Worm (Caenorhabditis elegans): Measurements from ENCODE around the gene clec-189.

- TF ChIP-seq ama-1 (optimal IDR thresholded peaks at IDR 0.05) (no peak), hnd-1 (tag; optimal IDR thresholded peaks at IDR 0.05) (no peak), aly-1 (tag; optimal IDR thresholded peaks at IDR 0.05) (no peak), ceh-13 (GFP tag; optimal IDR thresholded peaks at IDR 0.05) (no peak), scrt-1 (GFP tag; IDR thresholded peaks at IDR 0.05) (no peak), F13C5.2 (tag; optimal IDR thresholded peaks at IDR 0.05) (no peak), sea-1 (GFP tag; conservative IDR thresholded peaks at IDR 0.05) (no peak), pes-1 (GFP tag; IDR thresholded peaks at IDR 0.05) (no peak), hmbx-1 (tag; optimal IDR thresholded peaks at IDR 0.05) (no peak)
Observed at ce11 chrIV:15103224-15103679, 17.4 kb upstream of the clec-189 start, which contains the start of gene srt-44.
